Worm (Caenorhabditis elegans) whole organism, L4 larva: ENCODE results near the gene F08G2.5.

Experiments used
- ceh-82 ChIP-seq: sonication (generic microtip); optimal IDR thresholded peaks from 2 replicates; lab custom pipeline; 2017; ENCODE audit warnings: missing biosample characterization, missing genetic modification characterization
- ces-1 ChIP-seq: fragments of 150-350 bp; sonication (generic microtip); optimal IDR thresholded peaks from 4 replicates; lab custom pipeline; 2014; ENCODE audit warnings: missing biosample characterization, missing genetic modification reagents, missing genetic modification characterization
- daf-12 ChIP-seq: fragments of 150-350 bp; optimal IDR thresholded peaks from 2 replicates; lab custom pipeline; 2014; ENCODE audit warnings: missing biosample characterization, missing genetic modification reagents, missing genetic modification characterization
- duxl-1 ChIP-seq: sonication (generic microtip); optimal IDR thresholded peaks from 2 replicates; lab custom pipeline; 2016; ENCODE audit warnings: mild to moderate bottlenecking, missing genetic modification characterization, moderate library complexity, missing compliant biosample characterization; ENCODE audit not compliant: poor library complexity
- lin-13 ChIP-seq: fragments of 150-350 bp; optimal IDR thresholded peaks from 2 replicates; lab custom pipeline; 2014; ENCODE audit warnings: missing biosample characterization, missing genetic modification reagents, missing genetic modification characterization
- lin-39 ChIP-seq: fragments of 150-350 bp; optimal IDR thresholded peaks from 2 replicates; lab custom pipeline; 2014; ENCODE audit warnings: missing biosample characterization, missing genetic modification reagents, missing genetic modification characterization
- lsy-2 ChIP-seq, 2 experiments: fragments of 150-350 bp in 1 of 2; sonication (generic microtip) in 1 of 2; optimal IDR thresholded peaks; 2 replicates each; lab custom pipeline; 2014 to 2017; ENCODE audit warnings: missing biosample characterization in 2 of 2, missing genetic modification characterization in 2 of 2
- mdl-1 ChIP-seq, 2 experiments: fragments of 150-350 bp in 1 of 2; sonication (generic microtip) in 1 of 2; optimal IDR thresholded peaks; 2 replicates each; lab custom pipeline; 2014 to 2017; ENCODE audit warnings: missing biosample characterization in 2 of 2, missing genetic modification characterization in 2 of 2
- nhr-11 ChIP-seq: fragments of 150-350 bp; optimal IDR thresholded peaks from 2 replicates; lab custom pipeline; 2014; ENCODE audit warnings: missing biosample characterization, missing genetic modification characterization
- nhr-237 ChIP-seq: sonication (generic microtip); optimal IDR thresholded peaks from 2 replicates; lab custom pipeline; 2017; ENCODE audit warnings: missing biosample characterization, missing genetic modification characterization
- nhr-76 ChIP-seq: fragments of 150-350 bp; optimal IDR thresholded peaks from 2 replicates; lab custom pipeline; 2014; ENCODE audit warnings: missing biosample characterization, missing genetic modification characterization
- skn-1 ChIP-seq: fragments of 150-350 bp; optimal IDR thresholded peaks from 2 replicates; lab custom pipeline; 2014; ENCODE audit warnings: missing biosample characterization, missing genetic modification characterization
- snpc-1.2 ChIP-seq: fragments of 200-800 bp; sonication (Bioruptor generic); IDR thresholded peaks from 2 replicates; pipeline ENCODE4 v1.3.6; 2022; ENCODE audit warnings: missing genetic modification reagents, missing genetic modification characterization, missing compliant biosample characterization
- unc-39 ChIP-seq: sonication (generic microtip); optimal IDR thresholded peaks from 2 replicates; lab custom pipeline; 2017; ENCODE audit warnings: missing biosample characterization, missing genetic modification characterization

- TF ChIP-seq mdl-1 (tag; optimal IDR thresholded peaks at IDR 0.05; lab: Kevin White, UChicago), result no peak
- TF ChIP-seq snpc-1.2 (GFP tag; lab: Robert Waterston, UW), result no peak
- no peak for TF ChIP-seq lin-13 (GFP tag; lab: Kevin White, UChicago)
- TF ChIP-seq lsy-2 (tag; optimal IDR thresholded peaks at IDR 0.05; lab: Kevin White, UChicago), result no peak
- no peak for TF ChIP-seq ces-1 (GFP tag; lab: Kevin White, UChicago)
- TF ChIP-seq nhr-237 (tag; lab: Kevin White, UChicago), result no peak
- no peak for TF ChIP-seq daf-12
- TF ChIP-seq nhr-11 (tag; lab: Kevin White, UChicago), result no peak
- no peak for TF ChIP-seq skn-1 (tag; lab: Kevin White, UChicago)
- TF ChIP-seq unc-39 (tag; lab: Kevin White, UChicago), result no peak
- TF ChIP-seq nhr-76 (tag; lab: Kevin White, UChicago), result no peak
- no peak for TF ChIP-seq ceh-82 (tag; lab: Kevin White, UChicago)
- TF ChIP-seq duxl-1 (tag; lab: Kevin White, UChicago), result no peak
- TF ChIP-seq lin-39 (tag; lab: Kevin White, UChicago), result no peak
Measured at ce11 chrII:13841106-13841854, 7.8 kb upstream of the F08G2.5 start, which contains the start of gene F08G2.7.
